Worm (Caenorhabditis elegans) whole organism, mixed stage, embryonic: ENCODE measurements around the gene F43G6.17.

Experiments used
- blmp-1 ChIP-seq: fragments of 150-350 bp; optimal IDR thresholded peaks from 2 replicates; lab custom pipeline; 2014; ENCODE audit warnings: missing biosample characterization, missing genetic modification characterization
- ceh-39 ChIP-seq: fragments of 150-350 bp; optimal IDR thresholded peaks from 2 replicates; lab custom pipeline; 2014; ENCODE audit warnings: missing biosample characterization, missing genetic modification characterization
- elt-1 ChIP-seq: sonication (generic microtip); optimal IDR thresholded peaks from 2 replicates; lab custom pipeline; 2017; ENCODE audit warnings: missing genetic modification characterization, mild to moderate bottlenecking, missing compliant biosample characterization, antibody characterized with exemption, moderate library complexity, borderline replicate concordance; ENCODE audit not compliant: insufficient read depth
- elt-3 ChIP-seq: fragments of 150-350 bp; optimal IDR thresholded peaks from 2 replicates; lab custom pipeline; 2014; ENCODE audit warnings: missing biosample characterization, missing genetic modification characterization
- hlh-1 ChIP-seq: fragments of 150-350 bp; optimal IDR thresholded peaks from 2 replicates; lab custom pipeline; 2014; ENCODE audit warnings: missing biosample characterization, missing genetic modification reagents, missing genetic modification characterization
- lin-13 ChIP-seq: fragments of 150-350 bp; optimal IDR thresholded peaks from 2 replicates; lab custom pipeline; 2014; ENCODE audit warnings: missing biosample characterization, missing genetic modification characterization
- lsy-2 ChIP-seq: fragments of 150-350 bp; optimal IDR thresholded peaks from 2 replicates; lab custom pipeline; 2014; ENCODE audit warnings: missing biosample characterization, missing genetic modification characterization
- mep-1 ChIP-seq: fragments of 150-350 bp; optimal IDR thresholded peaks from 2 replicates; lab custom pipeline; 2017; ENCODE audit warnings: missing biosample characterization, missing genetic modification reagents, missing genetic modification characterization, inconsistent platforms
- nhr-237 ChIP-seq: fragments of 150-350 bp; optimal IDR thresholded peaks from 2 replicates; lab custom pipeline; 2014; ENCODE audit warnings: missing biosample characterization, missing genetic modification characterization
- nhr-76 ChIP-seq: sonication (generic microtip); optimal IDR thresholded peaks from 2 replicates; lab custom pipeline; 2017; ENCODE audit warnings: missing biosample characterization, missing genetic modification characterization
- pha-4 ChIP-seq: fragments of 150-350 bp; optimal IDR thresholded peaks from 2 replicates; lab custom pipeline; 2018; ENCODE audit warnings: missing biosample characterization, missing genetic modification reagents, missing genetic modification characterization
- sptf-1 ChIP-seq: sonication (generic microtip); optimal IDR thresholded peaks from 2 replicates; lab custom pipeline; 2017; ENCODE audit warnings: mild to moderate bottlenecking, missing genetic modification characterization, moderate library complexity, missing compliant biosample characterization
- unc-39 ChIP-seq: fragments of 150-350 bp; optimal IDR thresholded peaks from 2 replicates; lab custom pipeline; 2014; ENCODE audit warnings: missing biosample characterization, missing genetic modification characterization
- ztf-11 ChIP-seq: fragments of 150-350 bp; optimal IDR thresholded peaks from 2 replicates; lab custom pipeline; 2014; ENCODE audit warnings: missing biosample characterization, missing genetic modification characterization

DNA sequence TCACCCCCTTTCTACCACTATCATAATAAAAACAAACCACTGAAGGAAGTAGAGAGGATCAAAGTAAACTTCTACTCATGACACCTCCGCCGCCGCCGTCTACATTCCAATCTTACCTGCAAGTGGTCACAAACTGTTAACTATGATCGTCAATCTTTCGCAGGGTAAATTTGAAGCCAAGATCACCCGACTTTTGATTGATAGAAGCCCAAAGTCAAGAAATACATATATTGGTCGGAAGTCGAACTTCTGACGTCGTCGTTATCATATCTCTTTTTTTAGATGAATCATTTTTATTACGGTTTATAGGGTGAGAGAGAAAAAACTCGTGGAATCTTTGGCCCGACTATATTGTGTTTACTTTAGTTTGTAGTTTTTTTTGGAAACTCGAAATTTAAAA lies 35.8 kb downstream of the F43G6.17 start:
- TF ChIP-seq unc-39 (tag; lab: Kevin White, UChicago): no peak
- TF ChIP-seq blmp-1 (tag; lab: Kevin White, UChicago): no peak
- TF ChIP-seq hlh-1 (tag; lab: Kevin White, UChicago): no peak
- no peak for TF ChIP-seq ztf-11 (tag; lab: Kevin White, UChicago)
- TF ChIP-seq sptf-1: no peak
- no peak for TF ChIP-seq mep-1 (tag; lab: Kevin White, UChicago)
- no peak for TF ChIP-seq nhr-237 (tag; lab: Kevin White, UChicago)
- no peak for TF ChIP-seq nhr-76 (tag; lab: Kevin White, UChicago)
- TF ChIP-seq pha-4 (tag; lab: Kevin White, UChicago): no peak
- no peak for TF ChIP-seq lsy-2
- no peak for TF ChIP-seq ceh-39
- TF ChIP-seq lin-13 (tag; lab: Kevin White, UChicago): no peak
- TF ChIP-seq elt-3 (tag; lab: Kevin White, UChicago): no peak
- no peak for TF ChIP-seq elt-1 (tag; lab: Kevin White, UChicago)
